Fruit fly (Drosophila melanogaster) whole organism, embryonic: ENCODE data around the gene Cpr.

Source experiments
- Adf1 ChIP-seq: fragments of 200-800 bp; sonication (Bioruptor generic); IDR thresholded peaks from 2 replicates; pipeline ENCODE4 v1.3.6; 2022; ENCODE audit warnings: missing biosample characterization, missing genetic modification characterization
- Antp ChIP-seq: fragments of 200-800 bp; sonication (Bioruptor generic); optimal IDR thresholded peaks from 3 replicates; lab custom pipeline; 2016; ENCODE audit warnings: missing biosample characterization, missing genetic modification characterization
- BEAF-32 ChIP-seq: fragments of 200-800 bp; sonication (Bioruptor generic); optimal IDR thresholded peaks from 3 replicates; lab custom pipeline; 2017; ENCODE audit warnings: missing biosample characterization, missing genetic modification characterization, mild to moderate bottlenecking, moderate library complexity, missing genetic modification reagents
- CG10543 ChIP-seq: fragments of 200-800 bp; sonication (Bioruptor generic); optimal IDR thresholded peaks from 3 replicates; lab custom pipeline; 2017; ENCODE audit warnings: missing biosample characterization, mild to moderate bottlenecking, missing genetic modification characterization, moderate library complexity
- CG10979 ChIP-seq: fragments of 200-800 bp; sonication (Bioruptor generic); optimal IDR thresholded peaks from 2 replicates; lab custom pipeline; 2018; ENCODE audit warnings: missing biosample characterization, mild to moderate bottlenecking, missing genetic modification characterization, moderate library complexity
- CG15601 ChIP-seq: fragments of 200-800 bp; sonication (Bioruptor generic); optimal IDR thresholded peaks from 3 replicates; lab custom pipeline; 2019; ENCODE audit warnings: missing biosample characterization, mild to moderate bottlenecking, missing genetic modification characterization, moderate library complexity
- CG1602 ChIP-seq: fragments of 200-800 bp; sonication (Bioruptor generic); optimal IDR thresholded peaks from 3 replicates; lab custom pipeline; 2016; ENCODE audit warnings: missing biosample characterization, missing genetic modification characterization
- CG1603 ChIP-seq: fragments of 200-800 bp; sonication (Bioruptor generic); optimal IDR thresholded peaks from 2 replicates; lab custom pipeline; 2019; ENCODE audit warnings: missing biosample characterization, mild to moderate bottlenecking, missing genetic modification characterization, moderate library complexity
- CG17328 ChIP-seq: fragments of 200-800 bp; sonication (Bioruptor generic); IDR thresholded peaks from 2 replicates; pipeline ENCODE4 v1.3.6; 2022; ENCODE audit warnings: missing biosample characterization, missing genetic modification characterization
- CG17802 ChIP-seq: fragments of 200-800 bp; sonication (Bioruptor generic); optimal IDR thresholded peaks from 2 replicates; lab custom pipeline; 2018; ENCODE audit warnings: missing biosample characterization, mild to moderate bottlenecking, missing genetic modification characterization, moderate library complexity
- CG1832 ChIP-seq: fragments of 200-800 bp; sonication (Bioruptor generic); optimal IDR thresholded peaks from 2 replicates; lab custom pipeline; 2017; ENCODE audit warnings: missing biosample characterization, mild to moderate bottlenecking, missing genetic modification characterization, inconsistent platforms
- CG18599 ChIP-seq: fragments of 200-800 bp; sonication (Bioruptor generic); optimal IDR thresholded peaks from 3 replicates; lab custom pipeline; 2017; ENCODE audit warnings: missing biosample characterization, missing genetic modification characterization, mild to moderate bottlenecking, moderate library complexity, missing genetic modification reagents
- CG30431 ChIP-seq: fragments of 200-800 bp; sonication (Bioruptor generic); optimal IDR thresholded peaks from 2 replicates; lab custom pipeline; 2017; ENCODE audit warnings: missing biosample characterization, missing genetic modification characterization
- CG31365 ChIP-seq: fragments of 200-800 bp; sonication (Bioruptor generic); optimal IDR thresholded peaks from 2 replicates; lab custom pipeline; 2018; ENCODE audit warnings: missing biosample characterization, mild to moderate bottlenecking, missing genetic modification characterization
- CG32767 ChIP-seq: fragments of 200-800 bp; sonication (Bioruptor generic); IDR thresholded peaks from 2 replicates; pipeline ENCODE4 v1.3.6; 2022; ENCODE audit warnings: missing biosample characterization, missing genetic modification characterization
- CG4360 ChIP-seq: fragments of 200-800 bp; sonication (Bioruptor generic); IDR thresholded peaks from 2 replicates; pipeline ENCODE4 v1.3.6; 2022; ENCODE audit warnings: missing biosample characterization, missing genetic modification characterization
- CG4617 ChIP-seq: fragments of 200-800 bp; sonication (Bioruptor generic); optimal IDR thresholded peaks from 3 replicates; lab custom pipeline; 2016; ENCODE audit warnings: missing biosample characterization, missing genetic modification characterization, borderline replicate concordance
- CG6765 ChIP-seq: fragments of 200-800 bp; sonication (Bioruptor generic); optimal IDR thresholded peaks from 3 replicates; lab custom pipeline; 2017; ENCODE audit warnings: missing biosample characterization, mild to moderate bottlenecking, missing genetic modification characterization
- CG6791 ChIP-seq: fragments of 200-800 bp; sonication (Bioruptor generic); IDR thresholded peaks from 3 replicates; pipeline ENCODE4 v1.3.6; 2022; ENCODE audit warnings: missing biosample characterization, missing genetic modification characterization; ENCODE audit not compliant: partially characterized antibody
- CG6813 ChIP-seq: fragments of 200-800 bp; sonication (Bioruptor generic); optimal IDR thresholded peaks from 2 replicates; lab custom pipeline; 2017; ENCODE audit warnings: missing biosample characterization, missing genetic modification characterization, mild to moderate bottlenecking, moderate library complexity, missing genetic modification reagents
- CG7357 ChIP-seq: fragments of 200-800 bp; sonication (Bioruptor generic); IDR thresholded peaks from 3 replicates; pipeline ENCODE4 v1.3.6; 2022; ENCODE audit warnings: missing biosample characterization, missing genetic modification characterization
- CG9437 ChIP-seq: fragments of 200-800 bp; sonication (Bioruptor generic); optimal IDR thresholded peaks from 2 replicates; lab custom pipeline; 2018; ENCODE audit warnings: missing biosample characterization, mild to moderate bottlenecking, missing genetic modification characterization
- D ChIP-seq, 2 experiments: fragments of 200-800 bp in 1 of 2; fragments of >200 bp in 1 of 2; sonication (Bioruptor generic) in 1 of 2; optimal IDR thresholded peaks; 2 replicates in 1 of 2; 3 replicates in 1 of 2; lab custom pipeline; 2017; ENCODE audit warnings: mild to moderate bottlenecking in 1 of 2, missing biosample characterization in 1 of 2, missing genetic modification characterization in 1 of 2, missing genetic modification reagents in 1 of 2
- Doc2 ChIP-seq: fragments of 200-800 bp; sonication (Bioruptor generic); IDR thresholded peaks from 2 replicates; pipeline ENCODE4 v1.3.6; 2022; ENCODE audit warnings: missing biosample characterization, missing genetic modification characterization
- Elba2 ChIP-seq: fragments of 200-800 bp; sonication (Bioruptor generic); optimal IDR thresholded peaks from 3 replicates; lab custom pipeline; 2016; ENCODE audit warnings: missing biosample characterization, missing genetic modification characterization
- HLH54F ChIP-seq: fragments of 200-800 bp; sonication (Bioruptor generic); optimal IDR thresholded peaks from 3 replicates; lab custom pipeline; 2016; ENCODE audit warnings: missing biosample characterization, missing genetic modification characterization
- MESR4 ChIP-seq: fragments of 200-800 bp; sonication (Bioruptor generic); optimal IDR thresholded peaks from 2 replicates; lab custom pipeline; 2018; ENCODE audit warnings: missing biosample characterization, mild to moderate bottlenecking, missing genetic modification characterization, moderate library complexity
- PHDP ChIP-seq: fragments of 200-800 bp; sonication (Bioruptor generic); optimal IDR thresholded peaks from 3 replicates; lab custom pipeline; 2018; ENCODE audit warnings: missing biosample characterization, mild to moderate bottlenecking, missing genetic modification characterization, moderate library complexity
- Sry-β ChIP-seq: fragments of 200-800 bp; sonication (Bioruptor generic); optimal IDR thresholded peaks from 2 replicates; lab custom pipeline; 2018; ENCODE audit warnings: missing biosample characterization, mild to moderate bottlenecking, missing genetic modification characterization, moderate library complexity
- bab2 ChIP-seq: fragments of 200-800 bp; sonication (Bioruptor generic); optimal IDR thresholded peaks from 2 replicates; lab custom pipeline; 2016; ENCODE audit warnings: missing biosample characterization, missing genetic modification characterization
- bigmax ChIP-seq: fragments of 200-800 bp; sonication (Bioruptor generic); optimal IDR thresholded peaks from 2 replicates; lab custom pipeline; 2018; ENCODE audit warnings: missing biosample characterization, mild to moderate bottlenecking, missing genetic modification characterization
- cas ChIP-seq: fragments of 200-800 bp; sonication (Bioruptor generic); IDR thresholded peaks from 2 replicates; pipeline ENCODE4 v1.3.6; 2022; ENCODE audit warnings: missing biosample characterization, missing genetic modification characterization
- disco-r ChIP-seq: fragments of 200-800 bp; sonication (Bioruptor generic); optimal IDR thresholded peaks from 2 replicates; lab custom pipeline; 2016; ENCODE audit warnings: missing biosample characterization, missing genetic modification characterization
- eve ChIP-seq, 2 experiments: fragments of >200 bp; optimal IDR thresholded peaks; 2 replicates each; lab custom pipeline; 2017; ENCODE audit warnings: missing biosample characterization in 2 of 2, missing genetic modification characterization in 2 of 2
- insv ChIP-seq, 2 experiments: fragments of 200-800 bp; sonication (Bioruptor generic); optimal IDR thresholded peaks; 3 replicates each; lab custom pipeline; 2016 to 2018; ENCODE audit warnings: missing biosample characterization in 2 of 2, missing genetic modification characterization in 2 of 2
- lbe ChIP-seq: fragments of 200-800 bp; sonication (Bioruptor generic); optimal IDR thresholded peaks from 2 replicates; lab custom pipeline; 2016; ENCODE audit warnings: missing biosample characterization, mild to moderate bottlenecking, missing genetic modification characterization
- lilli ChIP-seq: fragments of 200-800 bp; sonication (Bioruptor generic); optimal IDR thresholded peaks from 3 replicates; lab custom pipeline; 2016; ENCODE audit warnings: missing biosample characterization, missing genetic modification characterization
- luna ChIP-seq: fragments of 200-800 bp; sonication (Bioruptor generic); optimal IDR thresholded peaks from 2 replicates; lab custom pipeline; 2016; ENCODE audit warnings: missing biosample characterization, missing genetic modification characterization
- nerfin-1 ChIP-seq: fragments of 200-800 bp; sonication (Bioruptor generic); optimal IDR thresholded peaks from 3 replicates; lab custom pipeline; 2019; ENCODE audit warnings: missing biosample characterization, mild to moderate bottlenecking, missing genetic modification characterization, moderate library complexity
- row ChIP-seq: fragments of 200-800 bp; sonication (Bioruptor generic); IDR thresholded peaks from 3 replicates; pipeline ENCODE4 v1.3.6; 2022; ENCODE audit warnings: missing biosample characterization, missing genetic modification characterization
- sc ChIP-seq, 3 experiments: fragments of >200 bp in 2 of 3; fragments of 200-800 bp in 1 of 3; sonication (Bioruptor generic) in 1 of 3; optimal IDR thresholded peaks; 2 replicates in 2 of 3; 3 replicates in 1 of 3; lab custom pipeline; 2017; ENCODE audit warnings: mild to moderate bottlenecking in 1 of 3, missing biosample characterization in 1 of 3, missing genetic modification characterization in 1 of 3, missing genetic modification reagents in 1 of 3
- sd ChIP-seq: fragments of 200-800 bp; sonication (Bioruptor generic); optimal IDR thresholded peaks from 3 replicates; lab custom pipeline; 2018; ENCODE audit warnings: missing biosample characterization, mild to moderate bottlenecking, missing genetic modification characterization, moderate library complexity
- so ChIP-seq: fragments of 200-800 bp; sonication (Bioruptor generic); IDR thresholded peaks from 3 replicates; pipeline ENCODE4 v1.3.6; 2022; ENCODE audit warnings: missing biosample characterization, missing genetic modification characterization
- vvl ChIP-seq: fragments of 200-800 bp; sonication (Bioruptor generic); IDR thresholded peaks from 2 replicates; pipeline ENCODE4 v1.3.6; 2022; ENCODE audit warnings: missing biosample characterization, missing genetic modification characterization

The Cpr gene

dm6 chr2L:6324386-6324744, 14.3 kb upstream of the Cpr start (continued):
- no peak for TF ChIP-seq CG30431
- TF ChIP-seq Adf1 (GFP tag; lab: Robert Waterston, UW) = peak; percentile 71; the same call in 1 of the 2 replicates
- no peak for TF ChIP-seq CG17802 (tag; lab: Kevin White, UChicago)
- peak; percentile 57 for TF ChIP-seq vvl (GFP tag; lab: Robert Waterston, UW)
- no peak for TF ChIP-seq CG10979

- TF ChIP-seq sd (peak; percentile 81), MESR4 (peak; percentile 59), Elba2 (GFP tag; lab: Kevin White, UChicago) (peak; percentile 81), D (optimal IDR thresholded peaks at IDR 0.05; lab: Kevin White, UChicago) (peak; percentile 80), D (GFP tag; optimal IDR thresholded peaks at IDR 0.05; lab: Kevin White, UChicago) (no peak), row (GFP tag; lab: Robert Waterston, UW) (peak; percentile 37; the same call in 1 of the 3 replicates), PHDP (tag; lab: Kevin White, UChicago) (no peak), lilli (GFP tag; lab: Kevin White, UChicago) (no peak), Sry-β (peak; percentile 89), CG4617 (GFP tag; lab: Kevin White, UChicago) (peak; percentile 47), vvl (GFP tag; lab: Robert Waterston, UW) (no peak), bab2 (no peak), eve (GFP tag; optimal IDR thresholded peaks at IDR 0.05; lab: Kevin White, UChicago) (no peak), nerfin-1 (peak; percentile 33), CG4360 (GFP tag; lab: Robert Waterston, UW) (peak; percentile 95), CG1603 (no peak), cas (no peak), CG17328 (GFP tag; lab: Robert Waterston, UW) (0 out of 2 replicates have a peak, but pooled peaks have one; percentile 14), CG7357 (GFP tag; lab: Robert Waterston, UW) (no peak), CG1602 (no peak), Antp (GFP tag; lab: Kevin White, UChicago) (no peak)
Measured at dm6 chr2L:6337843-6338366, 731 bp upstream of the Cpr start.

- no peak for TF ChIP-seq bigmax (GFP tag; lab: Kevin White, UChicago)
- TF ChIP-seq Doc2 (GFP tag; lab: Robert Waterston, UW) = no peak
- peak; percentile 33 for TF ChIP-seq CG10543 (GFP tag; lab: Kevin White, UChicago)
- no peak for TF ChIP-seq CG15601 (tag; lab: Kevin White, UChicago)
- no peak for TF ChIP-seq Sry-β
- peak; percentile 60; the same call in 1 of the 2 replicates for TF ChIP-seq CG32767 (GFP tag; lab: Robert Waterston, UW)
- peak; percentile 45 for TF ChIP-seq CG9437 (GFP tag; lab: Kevin White, UChicago)
- no peak for TF ChIP-seq BEAF-32 (GFP tag; lab: Kevin White, UChicago)
- no peak for TF ChIP-seq lbe
- no peak for TF ChIP-seq insv (GFP tag; optimal IDR thresholded peaks at IDR 0.05; lab: Kevin White, UChicago)
- no peak for TF ChIP-seq disco-r (GFP tag; lab: Kevin White, UChicago)
- peak; percentile 58 for TF ChIP-seq CG18599 (GFP tag; lab: Kevin White, UChicago)
- TF ChIP-seq CG30431 = no peak
- peak; percentile 96 for TF ChIP-seq CG1832 (GFP tag; lab: Kevin White, UChicago)
- TF ChIP-seq so (GFP tag; lab: Robert Waterston, UW) = no peak
- TF ChIP-seq CG7357 (GFP tag; lab: Robert Waterston, UW) = peak; percentile 39; the same call in 1 of the 3 replicates
- 0 out of 3 replicates have a peak, but pooled peaks have one; percentile 8 for TF ChIP-seq CG6791 (GFP tag; lab: Robert Waterston, UW)
- no peak for TF ChIP-seq CG31365 (tag; lab: Kevin White, UChicago)
- TF ChIP-seq CG6765 (GFP tag; lab: Kevin White, UChicago) = no peak
- TF ChIP-seq sc (optimal IDR thresholded peaks at IDR 0.05; lab: Kevin White, UChicago) = no peak
- TF ChIP-seq sc (GFP tag; optimal IDR thresholded peaks at IDR 0.05; lab: Kevin White, UChicago) = peak; percentile 33
- TF ChIP-seq luna = no peak
- peak; percentile 15 for TF ChIP-seq CG6813 (GFP tag; lab: Kevin White, UChicago)
- TF ChIP-seq HLH54F (GFP tag; lab: Kevin White, UChicago) = peak; percentile 50
Measured at dm6 chr2L:6339010-6339897, 618 bp downstream of the Cpr start.
